Fruit fly (Drosophila melanogaster): ENCODE results near the gene Prosalpha4T1.

DNA sequence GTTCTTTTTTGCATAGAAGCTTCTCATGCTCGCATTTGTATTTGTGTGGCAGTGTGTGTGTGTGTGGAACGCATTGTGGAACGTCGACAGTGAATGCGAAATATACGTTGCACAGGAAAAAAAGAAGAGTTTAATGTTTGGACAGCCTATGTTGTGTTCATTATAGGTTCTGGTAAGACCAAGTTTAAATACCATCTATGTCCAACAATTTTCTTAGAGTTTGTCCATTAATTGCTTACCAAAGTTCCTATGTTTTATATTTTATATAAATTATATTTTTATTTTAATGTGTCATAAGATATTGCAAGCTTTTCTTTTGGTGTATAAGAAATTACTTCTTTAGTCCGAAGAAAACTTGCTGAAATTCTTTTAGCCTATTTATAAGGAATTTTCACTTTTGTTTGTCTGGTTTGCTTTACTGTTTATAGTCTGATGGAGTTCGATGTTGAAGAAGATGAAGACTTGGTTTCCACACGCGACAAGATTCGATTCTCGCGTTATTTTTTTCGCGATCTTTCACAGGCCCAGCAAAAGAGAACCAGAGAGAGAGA lies 33.3 kb upstream of the Prosalpha4T1 start:
- TF ChIP-seq CG14711 (tag; optimal IDR thresholded peaks at IDR 0.05), result peak; percentile 64
- TF ChIP-seq cic (GFP tag; optimal IDR thresholded peaks at IDR 0.05), result no peak
- TF ChIP-seq toe (GFP tag; optimal IDR thresholded peaks at IDR 0.05), result no peak
